Worm (Caenorhabditis elegans) whole organism, L3 larva: ENCODE data around the gene M7.12.

Source experiments
- ZK546.5 ChIP-seq: sonication (generic microtip); optimal IDR thresholded peaks from 2 replicates; lab custom pipeline; 2017; ENCODE audit warnings: missing biosample characterization, missing genetic modification characterization
- aly-2 ChIP-seq: fragments of 150-350 bp; optimal IDR thresholded peaks from 2 replicates; lab custom pipeline; 2014; ENCODE audit warnings: missing biosample characterization, missing genetic modification characterization
- ceh-28 ChIP-seq: fragments of 150-350 bp; optimal IDR thresholded peaks from 2 replicates; lab custom pipeline; 2014; ENCODE audit warnings: missing biosample characterization, missing genetic modification reagents, missing genetic modification characterization
- ztf-11 ChIP-seq: fragments of 150-350 bp; optimal IDR thresholded peaks from 2 replicates; lab custom pipeline; 2014; ENCODE audit warnings: missing biosample characterization, missing genetic modification characterization

ce11 chrIV:11068314-11068713, 29.5 kb downstream of the M7.12 start:
- TF ChIP-seq ceh-28 (tag; lab: Kevin White, UChicago) (no peak), ztf-11 (no peak), aly-2 (tag; lab: Kevin White, UChicago) (no peak), ZK546.5 (tag; lab: Kevin White, UChicago) (no peak)
